Worm (Caenorhabditis elegans) whole organism, midembryonic: Measurements from ENCODE around the gene C05C8.7.

ENCODE experiments used
- T22C8.4 ChIP-seq: fragments of 200-800 bp; sonication (Bioruptor generic); IDR thresholded peaks from 2 replicates; pipeline ENCODE4 v1.3.6; 2022; ENCODE audit warnings: missing genetic modification characterization, missing compliant biosample characterization
- cog-1 ChIP-seq: sonication (generic microtip); optimal IDR thresholded peaks from 2 replicates; lab custom pipeline; 2016; ENCODE audit warnings: missing genetic modification characterization, missing compliant biosample characterization
- flt-1 ChIP-seq: fragments of 200-800 bp; sonication (Bioruptor generic); IDR thresholded peaks from 2 replicates; pipeline ENCODE4 v1.3.6; 2022; ENCODE audit warnings: missing genetic modification characterization, missing compliant biosample characterization
- klf-2 ChIP-seq: fragments of 200-800 bp; sonication (Bioruptor generic); conservative IDR thresholded peaks from 2 replicates; pipeline ENCODE4 v1.3.6; 2022; ENCODE audit warnings: missing genetic modification reagents, missing genetic modification characterization, missing compliant biosample characterization
- med-1 ChIP-seq: sonication (generic microtip); optimal IDR thresholded peaks from 2 replicates; lab custom pipeline; 2017; ENCODE audit warnings: missing genetic modification characterization, mild to moderate bottlenecking, missing compliant biosample characterization, antibody characterized with exemption, missing genetic modification reagents; ENCODE audit not compliant: insufficient read depth
- ref-1 ChIP-seq: fragments of 200-800 bp; sonication (Bioruptor generic); conservative IDR thresholded peaks from 2 replicates; pipeline ENCODE4 v1.3.6; 2022; ENCODE audit warnings: missing genetic modification reagents, missing genetic modification characterization, missing compliant biosample characterization
- tab-1 ChIP-seq: fragments of 200-800 bp; sonication (Bioruptor generic); IDR thresholded peaks from 2 replicates; pipeline ENCODE4 v1.3.6; 2022; ENCODE audit warnings: missing genetic modification characterization, missing compliant biosample characterization
- ztf-23 ChIP-seq: fragments of 200-800 bp; sonication (Bioruptor generic); IDR thresholded peaks from 2 replicates; pipeline ENCODE4 v1.3.6; 2022; ENCODE audit warnings: missing genetic modification reagents, missing genetic modification characterization, missing compliant biosample characterization
- ztf-29 ChIP-seq: fragments of 200-800 bp; sonication (Bioruptor generic); IDR thresholded peaks from 2 replicates; pipeline ENCODE4 v1.3.6; 2022; ENCODE audit warnings: missing genetic modification reagents, missing genetic modification characterization, missing compliant biosample characterization

C05C8.7 gene

DNA sequence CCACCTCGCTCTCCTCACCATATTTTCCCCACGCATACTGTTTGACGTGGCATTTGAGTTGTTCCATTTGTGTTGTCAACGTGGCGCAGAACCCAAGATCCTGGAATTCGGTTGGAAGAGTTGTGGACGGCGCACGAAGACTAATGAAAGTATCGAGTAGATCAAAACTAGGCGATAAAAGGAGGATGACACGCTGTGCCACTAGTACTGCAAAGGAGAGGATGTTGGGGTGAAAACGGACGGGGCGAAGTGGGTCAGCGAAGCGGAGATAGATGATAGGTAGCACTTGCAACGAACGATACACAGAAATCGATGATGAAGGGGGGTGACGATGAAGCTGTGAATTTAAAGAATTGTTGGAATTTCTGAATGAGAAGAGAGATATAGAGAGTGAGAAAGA lies at the start of gene C05C8.7:
TSS of gene C05C8.7 (minus strand) at position 100 of the 400 bp plus-strand sequence.
- TF ChIP-seq med-1 (GFP tag; lab: Kevin White, UChicago): no peak
- 0 out of 2 replicates have a peak, but pooled peaks have one; percentile 51 for TF ChIP-seq flt-1
- no peak for TF ChIP-seq klf-2 (GFP tag; lab: Robert Waterston, UW)

DNA sequence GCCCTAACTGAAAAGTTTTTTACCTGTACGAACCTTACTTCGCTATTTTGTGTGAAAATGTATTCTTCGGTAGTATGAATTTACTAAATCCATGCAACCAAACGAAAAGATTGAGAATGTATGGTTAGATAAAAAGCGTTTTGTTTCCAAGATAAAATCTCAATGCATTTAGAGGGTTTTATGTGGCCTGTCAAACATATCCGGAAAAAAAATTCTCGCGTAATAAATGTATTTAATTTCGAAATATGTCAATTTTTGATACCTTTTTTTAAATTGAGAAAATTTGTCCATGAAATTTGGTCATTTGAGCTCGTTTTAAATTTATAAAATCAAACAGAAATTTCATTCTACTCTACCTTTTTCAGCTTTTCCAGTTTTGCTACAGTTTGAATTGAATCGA lies 48.4 kb upstream of the C05C8.7 start, which contains the start of gene F07G11.4:
TSS of gene F07G11.4 (minus strand) at position 101 of the 400 bp plus-strand sequence.
- TF ChIP-seq T22C8.4 (GFP tag; lab: Robert Waterston, UW) (no peak), klf-2 (GFP tag; lab: Robert Waterston, UW) (no peak), ref-1 (GFP tag; lab: Robert Waterston, UW) (no peak), tab-1 (GFP tag; lab: Robert Waterston, UW) (no peak), flt-1 (no peak), ztf-29 (GFP tag; lab: Robert Waterston, UW) (no peak), ztf-23 (GFP tag; lab: Robert Waterston, UW) (no peak), cog-1 (no peak), med-1 (GFP tag; lab: Kevin White, UChicago) (no peak)

DNA sequence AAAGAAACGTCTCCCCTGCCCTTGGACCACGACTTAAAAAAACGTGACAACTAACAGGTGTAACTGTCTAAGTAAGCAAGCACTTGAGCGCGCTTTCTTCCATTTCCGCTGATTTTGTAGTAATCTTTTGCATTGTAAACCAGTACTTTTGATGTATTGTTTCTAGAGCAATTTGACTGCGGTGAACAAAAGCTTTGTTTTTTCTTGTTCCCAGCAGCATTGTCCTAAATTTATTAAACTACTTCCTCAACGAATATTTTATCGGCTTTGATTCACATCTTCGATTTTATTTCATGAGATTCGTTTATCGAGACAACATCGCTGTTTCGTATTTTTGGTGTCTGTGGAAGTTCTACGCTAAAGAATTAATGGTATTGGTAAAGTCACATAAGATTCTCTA lies 41.8 kb upstream of the C05C8.7 start, which contains the start of gene C13A2.1:
TSS of gene C13A2.1 (plus strand) at position 301 of the 400 bp plus-strand sequence.
- TF ChIP-seq tab-1 (GFP tag; lab: Robert Waterston, UW) (no peak), cog-1 (no peak), ztf-29 (GFP tag; lab: Robert Waterston, UW) (no peak), med-1 (GFP tag; lab: Kevin White, UChicago) (no peak), ztf-23 (GFP tag; lab: Robert Waterston, UW) (no peak), flt-1 (no peak), klf-2 (GFP tag; lab: Robert Waterston, UW) (no peak), ref-1 (GFP tag; lab: Robert Waterston, UW) (no peak)

DNA sequence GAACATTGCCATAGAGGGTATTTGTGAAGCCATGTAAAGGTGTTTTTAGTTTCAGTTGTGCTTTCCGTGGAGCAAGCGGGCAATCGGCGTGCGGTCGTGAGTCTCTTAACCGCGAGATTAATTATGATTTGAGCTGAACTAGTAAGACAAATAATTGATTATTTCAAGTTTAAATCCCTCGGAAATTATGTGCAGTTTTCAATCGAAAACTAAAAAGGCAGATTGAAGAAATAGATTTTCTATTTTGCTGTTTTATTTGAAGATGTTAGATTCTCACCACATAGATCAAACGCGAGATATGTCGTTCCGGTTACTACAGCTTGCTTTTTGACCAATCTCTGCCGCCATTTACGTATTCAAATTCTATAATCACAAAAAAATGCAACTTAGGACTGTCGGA lies 35.2 kb upstream of the C05C8.7 start, which contains the start of gene C13A2.3:
TSS of gene C13A2.3 (plus strand) at position 301 of the 400 bp plus-strand sequence.
- TF ChIP-seq flt-1 (no peak), tab-1 (GFP tag; lab: Robert Waterston, UW) (no peak), ztf-23 (GFP tag; lab: Robert Waterston, UW) (no peak)

DNA sequence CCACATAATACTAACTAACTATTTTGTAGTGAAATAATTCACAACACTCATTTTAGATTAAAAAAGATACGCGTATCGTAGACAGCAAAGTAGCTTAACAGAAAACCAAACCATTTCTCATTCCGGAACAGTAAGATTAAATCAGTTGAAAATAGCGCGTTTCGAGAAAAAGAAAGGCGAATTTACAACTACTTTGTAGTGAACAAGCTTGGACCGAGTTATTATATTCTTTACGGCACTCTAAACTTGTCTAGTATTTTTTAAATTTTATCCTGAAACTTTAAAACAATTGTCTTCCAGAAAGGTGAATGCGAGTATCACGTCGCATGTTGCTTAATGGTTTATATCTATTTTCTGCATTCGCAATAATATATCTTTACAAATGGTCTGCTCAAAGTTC lies 32.2 kb upstream of the C05C8.7 start, which contains the start of gene C13A2.4:
TSS of gene C13A2.4 (plus strand) at position 301 of the 400 bp plus-strand sequence.
- TF ChIP-seq tab-1 (GFP tag; lab: Robert Waterston, UW) (no peak), T22C8.4 (GFP tag; lab: Robert Waterston, UW) (no peak), med-1 (GFP tag; lab: Kevin White, UChicago) (no peak), ztf-23 (GFP tag; lab: Robert Waterston, UW) (no peak), cog-1 (no peak), flt-1 (no peak), ref-1 (GFP tag; lab: Robert Waterston, UW) (no peak)

DNA sequence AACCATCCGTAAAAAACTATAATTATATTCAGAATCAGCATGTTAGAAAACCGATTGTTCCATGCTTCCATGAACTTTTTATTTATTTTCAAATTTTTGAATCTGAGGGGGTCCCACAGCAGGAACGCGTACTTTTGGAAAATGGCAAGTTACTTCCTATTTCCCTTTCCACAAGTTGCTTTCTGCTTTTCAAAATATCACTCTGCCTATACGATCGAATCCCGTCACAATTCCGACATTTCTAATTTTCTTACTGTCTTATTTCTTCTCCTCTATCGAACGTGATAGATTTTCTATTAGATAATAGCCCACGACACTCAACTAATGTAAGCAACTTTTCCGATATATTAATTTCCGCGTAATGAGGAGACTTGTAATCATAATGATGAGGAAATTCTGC lies 28.6 kb upstream of the C05C8.7 start, which contains the start of gene C13A2.5:
TSS of gene C13A2.5 (plus strand) at position 301 of the 400 bp plus-strand sequence.
- no peak for TF ChIP-seq cog-1
- no peak for TF ChIP-seq T22C8.4 (GFP tag; lab: Robert Waterston, UW)
- TF ChIP-seq ref-1 (GFP tag; lab: Robert Waterston, UW): no peak
- TF ChIP-seq ztf-23 (GFP tag; lab: Robert Waterston, UW): no peak
- no peak for TF ChIP-seq tab-1 (GFP tag; lab: Robert Waterston, UW)
- TF ChIP-seq klf-2 (GFP tag; lab: Robert Waterston, UW): no peak
- TF ChIP-seq flt-1: no peak
- no peak for TF ChIP-seq ztf-29 (GFP tag; lab: Robert Waterston, UW)
- TF ChIP-seq med-1 (GFP tag; lab: Kevin White, UChicago): no peak

DNA sequence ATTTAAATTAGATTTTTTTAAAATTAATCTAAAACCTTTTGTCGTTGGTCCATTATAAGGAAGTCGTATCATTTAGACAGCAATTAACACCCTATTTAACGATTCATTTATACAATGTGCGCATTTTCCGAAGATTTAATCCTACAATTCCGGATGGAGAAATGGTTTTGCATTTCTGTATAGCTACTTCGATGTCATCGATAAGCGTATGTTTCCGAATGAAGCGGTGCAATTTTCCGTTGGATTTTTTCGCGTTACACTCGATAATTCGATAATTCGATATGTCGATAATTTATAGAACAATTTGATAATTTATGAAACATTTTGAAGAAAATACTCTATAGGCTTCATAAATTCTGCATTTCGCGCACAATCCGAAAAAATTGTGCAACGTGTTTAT lies 28.1 kb upstream of the C05C8.7 start, which contains the start of gene C13A2.10:
TSS of gene C13A2.10 (minus strand) at position 101 of the 400 bp plus-strand sequence.
- no peak for TF ChIP-seq cog-1
- no peak for TF ChIP-seq ztf-29 (GFP tag; lab: Robert Waterston, UW)
- no peak for TF ChIP-seq klf-2 (GFP tag; lab: Robert Waterston, UW)
- TF ChIP-seq flt-1: no peak
- TF ChIP-seq tab-1 (GFP tag; lab: Robert Waterston, UW): no peak
- TF ChIP-seq T22C8.4 (GFP tag; lab: Robert Waterston, UW): no peak
- TF ChIP-seq med-1 (GFP tag; lab: Kevin White, UChicago): no peak
- no peak for TF ChIP-seq ztf-23 (GFP tag; lab: Robert Waterston, UW)
- TF ChIP-seq ref-1 (GFP tag; lab: Robert Waterston, UW): no peak

DNA sequence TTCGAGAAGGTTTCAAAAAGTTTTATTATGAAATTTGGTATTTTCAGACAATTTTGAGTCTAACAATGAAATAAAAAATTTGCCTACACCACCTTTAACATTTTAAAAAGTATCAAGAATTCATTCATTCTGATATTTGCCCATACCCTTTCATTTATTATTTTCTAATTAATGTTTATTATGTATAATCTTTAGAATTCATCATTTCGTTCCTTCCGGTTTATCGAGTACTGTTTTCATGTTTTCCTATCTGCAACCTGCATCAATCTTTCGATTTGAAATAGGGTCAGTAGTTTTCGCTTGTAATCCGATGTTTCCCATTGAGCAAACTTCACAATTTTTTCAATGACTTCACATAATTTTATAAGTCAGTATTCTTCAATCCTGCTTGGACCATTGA lies 22.5 kb upstream of the C05C8.7 start, which contains the start of gene C13A2.6:
TSS of gene C13A2.6 (plus strand) at position 301 of the 400 bp plus-strand sequence.
- TF ChIP-seq tab-1 (GFP tag; lab: Robert Waterston, UW) (no peak), flt-1 (no peak), ztf-23 (GFP tag; lab: Robert Waterston, UW) (no peak), med-1 (GFP tag; lab: Kevin White, UChicago) (no peak), klf-2 (GFP tag; lab: Robert Waterston, UW) (no peak), T22C8.4 (GFP tag; lab: Robert Waterston, UW) (no peak), cog-1 (no peak), ztf-29 (GFP tag; lab: Robert Waterston, UW) (no peak), ref-1 (GFP tag; lab: Robert Waterston, UW) (no peak)

DNA sequence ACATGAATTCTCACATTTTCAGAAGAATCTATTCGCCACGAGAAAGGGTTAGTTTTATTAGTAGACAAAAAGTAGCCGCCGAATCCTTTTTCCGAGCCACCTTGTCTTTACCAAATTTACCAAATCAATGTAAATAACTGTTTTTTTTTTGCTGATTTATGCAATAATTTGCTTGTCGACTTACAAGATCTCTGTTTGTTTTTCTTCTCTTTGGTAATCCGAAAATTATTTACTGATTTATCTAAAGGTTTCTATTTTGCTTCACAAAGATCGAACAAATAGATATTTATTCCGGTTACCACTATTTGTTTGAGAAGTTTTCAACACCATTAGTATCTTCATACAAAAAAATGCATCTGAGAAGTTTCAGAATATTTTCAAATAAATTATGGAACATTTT lies 19.2 kb upstream of the C05C8.7 start, which contains the start of gene C13A2.7:
TSS of gene C13A2.7 (plus strand) at position 301 of the 400 bp plus-strand sequence.
- TF ChIP-seq med-1 (GFP tag; lab: Kevin White, UChicago) (no peak), ztf-29 (GFP tag; lab: Robert Waterston, UW) (no peak), ref-1 (GFP tag; lab: Robert Waterston, UW) (no peak), flt-1 (no peak), ztf-23 (GFP tag; lab: Robert Waterston, UW) (no peak), klf-2 (GFP tag; lab: Robert Waterston, UW) (no peak)
